Fruit fly (Drosophila melanogaster) whole organism, wandering third instar larva: Measurements from ENCODE around the gene CG17660.

Experiments
- CrebA ChIP-seq: fragments of 200-800 bp; sonication (Bioruptor generic); optimal IDR thresholded peaks from 2 replicates; lab custom pipeline; 2016; ENCODE audit warnings: missing biosample characterization, mild to moderate bottlenecking, missing genetic modification characterization, borderline replicate concordance
- Dfd ChIP-seq: fragments of >200 bp; optimal IDR thresholded peaks from 2 replicates; lab custom pipeline; 2017; ENCODE audit warnings: missing biosample characterization, missing genetic modification characterization
- dmrt93B ChIP-seq: fragments of 200-800 bp; sonication (Bioruptor generic); optimal IDR thresholded peaks from 2 replicates; lab custom pipeline; 2018; ENCODE audit warnings: missing biosample characterization, mild to moderate bottlenecking, missing genetic modification characterization
- foxo ChIP-seq, 2 experiments: fragments of 200-800 bp; sonication (Bioruptor generic); optimal IDR thresholded peaks; 2 replicates in 1 of 2; 3 replicates in 1 of 2; lab custom pipeline; 2016 to 2017; ENCODE audit warnings: missing biosample characterization in 2 of 2, missing genetic modification characterization in 2 of 2
- jim ChIP-seq: fragments of 175-275, 200-325 bp; sonication (Bioruptor generic); optimal IDR thresholded peaks from 2 replicates; lab custom pipeline; 2016; ENCODE audit warnings: missing biosample characterization, mild to moderate bottlenecking, missing genetic modification characterization
- psq ChIP-seq: fragments of 200-800 bp; sonication (Bioruptor generic); optimal IDR thresholded peaks from 3 replicates; lab custom pipeline; 2017; ENCODE audit warnings: missing biosample characterization, mild to moderate bottlenecking, missing genetic modification characterization, moderate library complexity
- sage ChIP-seq: fragments of 200-800 bp; sonication (Bioruptor generic); optimal IDR thresholded peaks from 2 replicates; lab custom pipeline; 2016; ENCODE audit warnings: missing biosample characterization, mild to moderate bottlenecking, missing genetic modification characterization
- sv ChIP-seq: fragments of 200-800 bp; sonication (Bioruptor generic); optimal IDR thresholded peaks from 3 replicates; lab custom pipeline; 2016; ENCODE audit warnings: missing biosample characterization, missing genetic modification characterization

dm6 chr2L:1723937-1724591, 13.8 kb upstream of the CG17660 start, which contains the start of gene Rim2:
- TF ChIP-seq foxo (GFP tag; optimal IDR thresholded peaks at IDR 0.05; lab: Kevin White, UChicago) = peak in 1 of 2 experiments; percentile 15
- TF ChIP-seq Dfd = no peak
- no peak for TF ChIP-seq sage (GFP tag; lab: Kevin White, UChicago)
- no peak for TF ChIP-seq jim (GFP tag; lab: Kevin White, UChicago)
- TF ChIP-seq CrebA (GFP tag; lab: Kevin White, UChicago) = no peak
- TF ChIP-seq psq = no peak
- TF ChIP-seq sv = no peak
- TF ChIP-seq dmrt93B = no peak
